Worm (Caenorhabditis elegans) whole organism, L1 larva: ENCODE data around the gene eat-6.
A peak's percentile ranks its signal among the peaks of the same experiment; 100 is the strongest.

Experiments
- C04F5.9 ChIP-seq: sonication (generic microtip); optimal IDR thresholded peaks from 2 replicates; lab custom pipeline; 2016; ENCODE audit warnings: missing genetic modification characterization, missing compliant biosample characterization
- C34B4.2 ChIP-seq: sonication (generic microtip); optimal IDR thresholded peaks from 2 replicates; lab custom pipeline; 2017; ENCODE audit warnings: mild to moderate bottlenecking, missing genetic modification characterization, missing compliant biosample characterization
- Y116A8C.19 ChIP-seq: sonication (generic microtip); optimal IDR thresholded peaks from 2 replicates; lab custom pipeline; 2016; ENCODE audit warnings: missing compliant biosample characterization, missing genetic modification characterization, borderline replicate concordance
- aha-1 ChIP-seq: fragments of 150-350 bp; optimal IDR thresholded peaks from 2 replicates; lab custom pipeline; 2014; ENCODE audit warnings: missing biosample characterization, missing genetic modification characterization
- aly-2 ChIP-seq: fragments of 150-350 bp; optimal IDR thresholded peaks from 2 replicates; lab custom pipeline; 2014; ENCODE audit warnings: missing biosample characterization, missing genetic modification characterization
- ama-1 ChIP-seq: fragments of 150-350 bp; optimal IDR thresholded peaks from 2 replicates; lab custom pipeline; 2014
- blmp-1 ChIP-seq: fragments of 150-350 bp; optimal IDR thresholded peaks from 2 replicates; lab custom pipeline; 2014; ENCODE audit warnings: missing biosample characterization, missing genetic modification characterization
- ceh-63 ChIP-seq: fragments of 200-800 bp; sonication (Bioruptor generic); optimal IDR thresholded peaks from 2 replicates; lab custom pipeline; 2018; ENCODE audit warnings: mild to moderate bottlenecking, missing genetic modification characterization, missing compliant biosample characterization
- ceh-8 ChIP-seq: fragments of 200-800 bp; sonication (Bioruptor generic); optimal IDR thresholded peaks from 2 replicates; lab custom pipeline; 2018; ENCODE audit warnings: mild to moderate bottlenecking, missing genetic modification characterization, moderate library complexity, missing compliant biosample characterization
- ceh-82 ChIP-seq, 3 experiments: fragments of 150-350 bp in 1 of 3; sonication (generic microtip) in 2 of 3; optimal IDR thresholded peaks; 2 replicates each; lab custom pipeline; 2014 to 2017; ENCODE audit warnings: missing biosample characterization in 3 of 3, missing genetic modification characterization in 3 of 3
- ceh-88 ChIP-seq: fragments of 200-800 bp; sonication (Bioruptor generic); IDR thresholded peaks from 2 replicates; pipeline ENCODE4 v1.3.6; 2022; ENCODE audit warnings: missing genetic modification characterization, missing compliant biosample characterization
- ceh-90 ChIP-seq: sonication (generic microtip); optimal IDR thresholded peaks from 2 replicates; lab custom pipeline; 2016; ENCODE audit warnings: missing genetic modification characterization, missing compliant biosample characterization
- dpl-1 ChIP-seq, 3 experiments: fragments of 150-350 bp in 2 of 3; sonication (generic microtip) in 1 of 3; optimal IDR thresholded peaks; 2 replicates each; lab custom pipeline; 2014 to 2017; ENCODE audit warnings: missing biosample characterization in 3 of 3, missing genetic modification characterization in 3 of 3, missing genetic modification reagents in 3 of 3
- efl-1 ChIP-seq, 4 experiments: fragments of 150-350 bp; optimal IDR thresholded peaks in 3 of 4; peaks in 1 of 4; 1 replicate in 1 of 4; 2 replicates in 3 of 4; lab custom pipeline; 2014; ENCODE audit warnings: missing biosample characterization in 2 of 4, missing genetic modification characterization in 2 of 4, missing genetic modification reagents in 2 of 4
- egl-13 ChIP-seq: sonication (generic microtip); optimal IDR thresholded peaks from 2 replicates; lab custom pipeline; 2016; ENCODE audit warnings: missing genotype, missing genetic modification reagents, missing genetic modification characterization, missing compliant biosample characterization
- egl-27 ChIP-seq, 2 experiments: fragments of 150-350 bp in 1 of 2; sonication (generic microtip); optimal IDR thresholded peaks; 3 replicates each; lab custom pipeline; 2017 to 2018; ENCODE audit warnings: missing biosample characterization in 2 of 2, missing genetic modification characterization in 2 of 2, missing genetic modification reagents in 2 of 2
- elt-3 ChIP-seq, 6 experiments: fragments of 150-350 bp in 1 of 6; sonication (generic microtip); optimal IDR thresholded peaks; 2 replicates each; lab custom pipeline; 2017 to 2018; ENCODE audit warnings: missing biosample characterization in 6 of 6, missing genetic modification characterization in 6 of 6, inconsistent platforms in 1 of 6
- ets-5 ChIP-seq: fragments of 200-800 bp; sonication (Bioruptor generic); IDR thresholded peaks from 2 replicates; pipeline ENCODE4 v1.3.6; 2022; ENCODE audit warnings: missing genetic modification characterization, missing compliant biosample characterization
- fkh-8 ChIP-seq: sonication (generic microtip); optimal IDR thresholded peaks from 2 replicates; lab custom pipeline; 2016; ENCODE audit warnings: mild to moderate bottlenecking, missing genetic modification characterization, missing compliant biosample characterization
- fos-1 ChIP-seq: fragments of 150-350 bp; optimal IDR thresholded peaks from 2 replicates; lab custom pipeline; 2014; ENCODE audit warnings: missing biosample characterization, missing genetic modification characterization
- hlh-17 ChIP-seq: fragments of 200-800 bp; sonication (Bioruptor generic); optimal IDR thresholded peaks from 2 replicates; lab custom pipeline; 2018; ENCODE audit warnings: missing genetic modification characterization, mild to moderate bottlenecking, missing compliant biosample characterization, moderate library complexity, borderline replicate concordance
- hlh-4 ChIP-seq: sonication (generic microtip); optimal IDR thresholded peaks from 2 replicates; lab custom pipeline; 2016; ENCODE audit warnings: mild to moderate bottlenecking, missing genetic modification characterization, missing compliant biosample characterization
- hpl-2 ChIP-seq: fragments of 150-350 bp; optimal IDR thresholded peaks from 2 replicates; lab custom pipeline; 2014; ENCODE audit warnings: missing biosample characterization, missing genetic modification reagents, missing genetic modification characterization
- isw-1 ChIP-seq: fragments of 200-800 bp; sonication (Bioruptor generic); IDR thresholded peaks from 2 replicates; pipeline ENCODE4 v1.3.6; 2022; ENCODE audit warnings: missing genetic modification characterization, missing compliant biosample characterization
- jun-1 ChIP-seq: fragments of 150-350 bp; optimal IDR thresholded peaks from 2 replicates; lab custom pipeline; 2014; ENCODE audit warnings: missing biosample characterization, missing genetic modification reagents, missing genetic modification characterization
- lin-39 ChIP-seq: fragments of 150-350 bp; optimal IDR thresholded peaks from 2 replicates; lab custom pipeline; 2014; ENCODE audit warnings: missing biosample characterization, missing genetic modification reagents, missing genetic modification characterization
- lsy-2 ChIP-seq, 2 experiments: fragments of 150-350 bp; optimal IDR thresholded peaks; 2 replicates each; lab custom pipeline; 2014; ENCODE audit warnings: missing biosample characterization in 2 of 2, missing genetic modification characterization in 2 of 2
- mef-2 ChIP-seq: fragments of 150-350 bp; optimal IDR thresholded peaks from 2 replicates; lab custom pipeline; 2014; ENCODE audit warnings: missing biosample characterization, missing genetic modification characterization
- mep-1 ChIP-seq: fragments of 150-350 bp; optimal IDR thresholded peaks from 2 replicates; lab custom pipeline; 2014; ENCODE audit warnings: missing biosample characterization, missing genetic modification characterization
- nhr-12 ChIP-seq: sonication (generic microtip); optimal IDR thresholded peaks from 2 replicates; lab custom pipeline; 2017; ENCODE audit warnings: missing biosample characterization, missing genetic modification characterization
- nhr-19 ChIP-seq: fragments of 200-800 bp; sonication (Bioruptor generic); conservative IDR thresholded peaks from 2 replicates; pipeline ENCODE4 v1.3.6; 2022; ENCODE audit warnings: missing genetic modification characterization, missing compliant biosample characterization
- nhr-20 ChIP-seq: sonication (generic microtip); optimal IDR thresholded peaks from 2 replicates; lab custom pipeline; 2016; ENCODE audit warnings: mild to moderate bottlenecking, missing genetic modification characterization, missing compliant biosample characterization
- nhr-237 ChIP-seq: fragments of 150-350 bp; optimal IDR thresholded peaks from 2 replicates; lab custom pipeline; 2014; ENCODE audit warnings: missing biosample characterization, missing genetic modification characterization
- nhr-71 ChIP-seq: sonication (generic microtip); optimal IDR thresholded peaks from 2 replicates; lab custom pipeline; 2016; ENCODE audit warnings: mild to moderate bottlenecking, missing genetic modification characterization, moderate library complexity, missing compliant biosample characterization
- nhr-84 ChIP-seq: sonication (generic microtip); optimal IDR thresholded peaks from 2 replicates; lab custom pipeline; 2017; ENCODE audit warnings: missing biosample characterization, missing genetic modification characterization
- nhr-85 ChIP-seq: sonication (generic microtip); peaks from one replicate; lab custom pipeline; 2016; ENCODE audit warnings: missing genetic modification characterization, inconsistent platforms, missing compliant biosample characterization
- nhr-90 ChIP-seq: sonication (generic microtip); optimal IDR thresholded peaks from 2 replicates; lab custom pipeline; 2016; ENCODE audit warnings: mild to moderate bottlenecking, missing genetic modification characterization, missing compliant biosample characterization; ENCODE audit not compliant: poor library complexity
- pag-3 ChIP-seq: sonication (generic microtip); optimal IDR thresholded peaks from 2 replicates; lab custom pipeline; 2017; ENCODE audit warnings: missing genetic modification characterization, mild to moderate bottlenecking, missing compliant biosample characterization, antibody characterized with exemption, borderline replicate concordance; ENCODE audit not compliant: insufficient read depth
- pax-3 ChIP-seq: fragments of 200-800 bp; sonication (Bioruptor generic); optimal IDR thresholded peaks from 2 replicates; lab custom pipeline; 2018; ENCODE audit warnings: mild to moderate bottlenecking, missing genetic modification characterization, moderate library complexity, missing compliant biosample characterization
- pqm-1 ChIP-seq: sonication (generic microtip); optimal IDR thresholded peaks from 3 replicates; lab custom pipeline; 2017; ENCODE audit warnings: missing biosample characterization, missing genetic modification characterization
- snu-23 ChIP-seq: sonication (generic microtip); optimal IDR thresholded peaks from 2 replicates; lab custom pipeline; 2016; ENCODE audit warnings: missing genetic modification characterization, missing compliant biosample characterization
- swsn-7 ChIP-seq: sonication (generic microtip); optimal IDR thresholded peaks from 2 replicates; lab custom pipeline; 2016; ENCODE audit warnings: missing genetic modification characterization, missing compliant biosample characterization
- tbx-2 ChIP-seq: sonication (generic microtip); optimal IDR thresholded peaks from 2 replicates; lab custom pipeline; 2016; ENCODE audit warnings: missing genetic modification characterization, missing compliant biosample characterization
- unc-62 ChIP-seq: fragments of 150-350 bp; optimal IDR thresholded peaks from 2 replicates; lab custom pipeline; 2014; ENCODE audit warnings: missing biosample characterization, missing genetic modification reagents, missing genetic modification characterization
- unc-86 ChIP-seq: sonication (generic microtip); optimal IDR thresholded peaks from 2 replicates; lab custom pipeline; 2016; ENCODE audit warnings: missing genetic modification characterization, missing compliant biosample characterization
- unc-98 ChIP-seq: fragments of 200-800 bp; sonication (Bioruptor generic); IDR thresholded peaks from 2 replicates; pipeline ENCODE4 v1.3.6; 2022; ENCODE audit warnings: missing genetic modification characterization, missing compliant biosample characterization
- zip-4 ChIP-seq: fragments of 200-800 bp; sonication (Bioruptor generic); optimal IDR thresholded peaks from 2 replicates; lab custom pipeline; 2018; ENCODE audit warnings: mild to moderate bottlenecking, missing genetic modification characterization, moderate library complexity, missing compliant biosample characterization
- ztf-11 ChIP-seq, 2 experiments: sonication (generic microtip); optimal IDR thresholded peaks; 2 replicates each; lab custom pipeline; 2016 to 2017; ENCODE audit warnings: missing genetic modification characterization in 2 of 2, missing biosample characterization in 1 of 2, missing compliant biosample characterization in 1 of 2
- ztf-4 ChIP-seq: fragments of 150-350 bp; optimal IDR thresholded peaks from 2 replicates; lab custom pipeline; 2014; ENCODE audit warnings: missing biosample characterization, missing genetic modification characterization

Gene eat-6

DNA sequence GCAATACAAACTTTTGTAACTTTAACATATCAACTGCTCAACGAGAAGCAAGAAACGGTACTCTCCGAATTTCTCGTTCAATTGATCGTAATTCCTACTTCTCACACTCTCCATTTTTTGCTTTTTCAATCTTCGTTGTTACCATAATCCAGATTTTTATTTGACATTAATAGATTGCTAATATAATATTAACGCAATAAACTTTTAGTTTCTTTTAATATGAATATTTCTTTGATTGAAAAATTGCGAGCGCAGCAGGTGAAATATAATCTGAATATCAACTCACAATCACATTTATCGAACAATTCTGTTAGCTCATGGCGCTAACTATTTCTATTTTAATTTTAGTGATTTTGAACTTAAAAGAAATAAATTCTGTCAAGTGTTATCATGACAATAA lies 37.4 kb downstream of the eat-6 start, which contains the start of gene lurp-4:
Gene lurp-4 (plus strand): TSS at position 301 of the 400 bp plus-strand sequence.
- TF ChIP-seq ztf-11 (tag; optimal IDR thresholded peaks at IDR 0.05; lab: Kevin White, UChicago) (no peak), unc-62 (no peak)

- TF ChIP-seq snu-23 = peak; percentile 0
- TF ChIP-seq elt-3 (tag; optimal IDR thresholded peaks at IDR 0.05; lab: Kevin White, UChicago) = no peak
- TF ChIP-seq hlh-17 (GFP tag; lab: Kevin White, UChicago) = no peak
- no peak for TF ChIP-seq ceh-82 (tag; optimal IDR thresholded peaks at IDR 0.05; lab: Kevin White, UChicago)
- TF ChIP-seq efl-1 (optimal IDR thresholded peaks at IDR 0.05; lab: Kevin White, UChicago) = no peak
- TF ChIP-seq efl-1 (GFP tag; optimal IDR thresholded peaks at IDR 0.05 in 1 of 2; lab: Kevin White, UChicago) = peak in 1 of 2 experiments; percentile 16
- TF ChIP-seq C04F5.9 = no peak
- TF ChIP-seq ceh-8 (GFP tag; lab: Kevin White, UChicago) = no peak
- no peak for TF ChIP-seq tbx-2 (tag; lab: Kevin White, UChicago)
- no peak for TF ChIP-seq dpl-1 (GFP tag; optimal IDR thresholded peaks at IDR 0.05; lab: Kevin White, UChicago)
- no peak for TF ChIP-seq ztf-4 (tag; lab: Kevin White, UChicago)
- no peak for TF ChIP-seq hlh-4
- TF ChIP-seq lin-39 (tag; lab: Kevin White, UChicago) = no peak
- TF ChIP-seq unc-86 = no peak
- no peak for TF ChIP-seq fos-1 (tag; lab: Kevin White, UChicago)
- TF ChIP-seq egl-27 (tag; optimal IDR thresholded peaks at IDR 0.05; lab: Kevin White, UChicago) = no peak
- no peak for TF ChIP-seq nhr-84 (tag; lab: Kevin White, UChicago)
- peak; percentile 18 for TF ChIP-seq pax-3 (tag; lab: Kevin White, UChicago)
- no peak for TF ChIP-seq ets-5
- TF ChIP-seq ceh-63 (GFP tag; lab: Kevin White, UChicago) = no peak
- TF ChIP-seq ceh-90 (tag; lab: Kevin White, UChicago) = no peak
- TF ChIP-seq swsn-7 (tag; lab: Kevin White, UChicago) = no peak
- TF ChIP-seq mef-2 (tag; lab: Kevin White, UChicago) = no peak
- TF ChIP-seq pqm-1 (tag; lab: Kevin White, UChicago) = no peak
- TF ChIP-seq ztf-11 (tag; optimal IDR thresholded peaks at IDR 0.05; lab: Kevin White, UChicago) = no peak
- TF ChIP-seq hpl-2 (GFP tag; lab: Kevin White, UChicago) = no peak
- no peak for TF ChIP-seq aha-1 (tag; lab: Kevin White, UChicago)
- TF ChIP-seq nhr-237 (tag; lab: Kevin White, UChicago) = no peak
- TF ChIP-seq aly-2 (tag; lab: Kevin White, UChicago) = peak; percentile 54
- TF ChIP-seq nhr-20 (tag; lab: Kevin White, UChicago) = no peak
- no peak for TF ChIP-seq ceh-88 (GFP tag; lab: Robert Waterston, UW)
- TF ChIP-seq pag-3 = no peak
- no peak for TF ChIP-seq jun-1 (tag; lab: Kevin White, UChicago)
- TF ChIP-seq nhr-71 = peak; percentile 32
- TF ChIP-seq nhr-90 (tag; lab: Kevin White, UChicago) = peak; percentile 29
- TF ChIP-seq nhr-85 = peak; percentile 49
- no peak for TF ChIP-seq unc-62
- no peak for TF ChIP-seq egl-13 (tag; lab: Kevin White, UChicago)
- TF ChIP-seq ama-1 (lab: Kevin White, UChicago) = no peak
- TF ChIP-seq nhr-12 = no peak
- TF ChIP-seq isw-1 (GFP tag; lab: Robert Waterston, UW) = no peak
- TF ChIP-seq zip-4 = no peak
- peak; percentile 19; the same call in 1 of the 2 replicates for TF ChIP-seq nhr-19 (GFP tag; lab: Robert Waterston, UW)
- TF ChIP-seq unc-98 = no peak
- TF ChIP-seq fkh-8 (tag; lab: Kevin White, UChicago) = no peak
- no peak for TF ChIP-seq Y116A8C.19
- no peak for TF ChIP-seq mep-1 (tag; lab: Kevin White, UChicago)
- TF ChIP-seq C34B4.2 (tag; lab: Kevin White, UChicago) = no peak
- TF ChIP-seq lsy-2 (tag; optimal IDR thresholded peaks at IDR 0.05; lab: Kevin White, UChicago) = no peak
- TF ChIP-seq blmp-1 (tag; lab: Kevin White, UChicago) = no peak
Observed at ce11 chrV:13090130-13090770, 39.5 kb downstream of the eat-6 start, which contains the start of gene C34B4.4. TSS of gene C34B4.4 (plus strand) at chrV:13090405.
